Fruit fly (Drosophila melanogaster) Kc167 (cell line): ENCODE measurements around the gene Tektin-A.

ENCODE experiments used
- Myc ChIP-seq: fragments of >200 bp; optimal IDR thresholded peaks from 2 replicates; lab custom pipeline; 2017; ENCODE audit warnings: missing external identifiers
- Sin3A ChIP-seq: fragments of >200 bp; optimal IDR thresholded peaks from 2 replicates; lab custom pipeline; 2018; ENCODE audit warnings: missing external identifiers
- h ChIP-seq: fragments of >200 bp; optimal IDR thresholded peaks from 3 replicates; lab custom pipeline; 2018; ENCODE audit warnings: missing external identifiers
- insv ChIP-seq: fragments of >200 bp; optimal IDR thresholded peaks from 3 replicates; lab custom pipeline; 2018; ENCODE audit warnings: missing external identifiers
- psq ChIP-seq: fragments of >200 bp; optimal IDR thresholded peaks from 2 replicates; lab custom pipeline; 2017; ENCODE audit warnings: missing external identifiers
- ttk ChIP-seq: sonication (Bioruptor generic); optimal IDR thresholded peaks from 2 replicates; lab custom pipeline; 2017; ENCODE audit warnings: missing external identifiers

Gene Tektin-A

DNA sequence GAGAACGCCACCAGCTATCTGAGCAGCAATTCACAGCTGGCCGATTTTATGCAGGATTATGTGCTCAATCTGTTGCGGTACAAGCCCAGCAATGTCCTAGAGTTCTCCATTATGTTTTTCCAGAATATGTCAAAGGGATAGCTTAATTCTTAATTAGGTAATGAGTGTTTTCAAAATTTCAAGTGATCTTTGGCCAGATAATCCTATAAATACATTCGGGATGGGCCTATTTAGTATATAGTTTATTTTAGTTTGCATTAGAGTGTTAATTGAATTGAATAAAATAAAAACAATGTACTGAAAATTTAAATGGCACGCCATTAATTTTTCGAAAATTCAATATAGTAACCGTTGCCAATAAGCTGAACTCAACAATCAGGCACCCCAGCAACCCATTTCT, at the start of gene Tektin-A:
Tektin-A (plus strand) TSS at position 301 of the 400 bp plus-strand sequence.
- no peak for TF ChIP-seq Sin3A
- TF ChIP-seq insv (lab: Kevin White, UChicago), result no peak
- TF ChIP-seq Myc (lab: Kevin White, UChicago), result no peak
- no peak for TF ChIP-seq h
- TF ChIP-seq psq (lab: Kevin White, UChicago), result no peak
- TF ChIP-seq ttk (lab: Kevin White, UChicago), result no peak

DNA sequence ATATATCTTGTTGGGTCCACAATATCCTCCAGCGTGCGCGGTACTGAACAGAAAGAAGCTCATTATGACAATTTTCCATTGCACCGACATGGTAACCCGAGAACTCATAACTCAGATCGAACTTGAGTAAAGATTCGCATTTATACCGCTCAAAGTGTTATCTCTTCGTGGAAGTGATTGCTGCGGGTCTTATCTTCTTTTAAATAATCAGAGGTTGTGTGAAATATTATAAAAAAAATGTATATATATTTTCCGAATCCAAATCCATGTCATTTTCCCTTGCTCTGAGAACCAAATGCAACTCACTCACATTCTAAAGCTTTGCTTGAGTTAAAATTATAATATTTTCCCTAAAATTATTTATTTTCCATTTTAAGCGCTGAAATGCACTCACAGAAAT, 41.9 kb upstream of the Tektin-A start, which contains the start of gene CG42876:
CG42876 (minus strand) TSS at position 101 of the 400 bp plus-strand sequence.
- TF ChIP-seq Myc (lab: Kevin White, UChicago) (no peak), Sin3A (no peak)

DNA sequence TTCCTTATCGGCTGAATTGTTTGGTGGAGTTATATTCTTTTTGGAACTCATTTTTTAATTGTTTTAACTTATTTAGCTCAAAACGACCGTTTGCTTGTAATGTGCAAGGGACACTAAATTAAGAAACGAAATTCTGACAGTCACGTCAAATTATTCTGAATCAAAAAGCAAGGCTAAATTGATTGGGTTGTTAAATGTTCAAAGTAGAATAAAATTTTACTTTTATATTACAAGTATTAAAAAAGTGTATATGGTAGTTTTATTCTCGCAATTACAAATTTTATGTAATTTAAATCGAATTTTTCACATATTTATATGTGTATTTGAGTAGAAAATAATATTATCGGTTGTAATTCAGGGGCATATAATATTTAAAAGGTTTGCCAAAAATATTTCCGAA, 18.4 kb upstream of the Tektin-A start, which contains the start of gene CG18518:
CG18518 (minus strand) TSS at position 101 of the 400 bp plus-strand sequence.
- TF ChIP-seq h (no peak), Sin3A (no peak), psq (lab: Kevin White, UChicago) (no peak), Myc (lab: Kevin White, UChicago) (no peak), insv (lab: Kevin White, UChicago) (no peak)

DNA sequence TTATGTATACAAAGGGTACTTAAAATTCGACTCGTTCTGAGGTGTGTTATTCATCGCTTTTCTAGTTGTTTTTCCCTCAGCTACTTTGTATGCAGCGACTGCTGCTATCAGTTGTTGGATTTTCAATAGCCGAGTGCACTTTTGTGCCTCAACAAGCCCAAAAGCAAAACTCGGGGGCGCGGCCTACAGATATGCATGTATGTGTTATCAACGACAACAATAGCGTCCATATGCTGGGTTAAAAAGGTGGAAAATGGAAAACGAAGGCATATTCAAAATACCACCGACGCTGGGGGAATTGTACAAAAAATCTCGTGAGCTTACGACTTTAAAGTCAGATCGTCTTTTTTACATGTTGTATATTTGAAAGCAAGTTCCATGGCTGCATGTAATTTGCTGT, 7.3 kb upstream of the Tektin-A start:
- no peak for TF ChIP-seq Sin3A
- TF ChIP-seq h, result no peak
- TF ChIP-seq insv (lab: Kevin White, UChicago), result no peak
- TF ChIP-seq psq (lab: Kevin White, UChicago), result no peak
- no peak for TF ChIP-seq ttk (lab: Kevin White, UChicago)
- no peak for TF ChIP-seq Myc (lab: Kevin White, UChicago)

DNA sequence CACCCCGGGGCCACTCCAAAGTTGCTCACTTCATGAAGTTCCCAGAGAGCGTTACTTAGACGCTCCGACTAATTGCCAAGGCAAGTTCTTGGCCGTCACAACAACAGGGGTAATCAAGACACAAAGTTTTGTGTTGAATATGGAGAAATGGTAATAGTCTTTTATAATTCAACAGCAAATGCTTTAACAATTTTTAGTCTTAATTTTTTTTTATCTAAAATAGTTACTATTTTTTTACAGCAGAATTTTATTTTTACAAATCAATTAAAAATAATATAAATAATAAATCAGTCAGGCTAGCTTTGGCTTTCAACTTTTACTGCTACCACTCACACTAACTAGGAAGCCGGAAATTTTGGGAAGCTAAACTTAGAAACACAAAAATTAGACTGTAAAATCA, 1.6 kb upstream of the Tektin-A start, which contains the start of gene CG13243:
CG13243 (plus strand) TSS at position 301 of the 400 bp plus-strand sequence.
- no peak for TF ChIP-seq ttk (lab: Kevin White, UChicago)
- TF ChIP-seq psq (lab: Kevin White, UChicago), result no peak
- TF ChIP-seq Myc (lab: Kevin White, UChicago), result no peak
- TF ChIP-seq insv (lab: Kevin White, UChicago), result no peak

DNA sequence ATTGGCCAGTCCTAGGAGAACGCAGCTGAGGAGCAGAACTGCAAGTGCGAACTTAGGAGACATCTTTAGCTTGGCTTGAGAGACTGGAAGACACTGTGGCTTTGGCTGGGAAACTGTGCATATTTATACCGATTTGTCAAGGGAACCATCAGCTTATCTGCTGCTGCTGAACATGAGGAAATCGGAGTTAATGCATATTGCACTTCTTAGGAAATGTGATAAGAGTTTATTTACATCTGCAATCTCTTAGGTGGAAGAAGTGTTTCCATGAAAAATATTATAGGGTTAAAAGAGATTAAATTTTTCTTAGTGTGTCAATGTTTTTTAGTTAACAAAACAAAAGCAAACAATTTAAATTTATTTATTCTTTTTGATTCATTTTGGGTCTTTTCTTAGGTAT, 11.4 kb downstream of the Tektin-A start, which contains the start of gene CG42792:
CG42792 (minus strand) TSS at position 101 of the 400 bp plus-strand sequence.
- no peak for TF ChIP-seq insv (lab: Kevin White, UChicago)
- no peak for TF ChIP-seq h
- no peak for TF ChIP-seq Sin3A
- no peak for TF ChIP-seq psq (lab: Kevin White, UChicago)
- TF ChIP-seq Myc (lab: Kevin White, UChicago), result no peak
- TF ChIP-seq ttk (lab: Kevin White, UChicago), result no peak

DNA sequence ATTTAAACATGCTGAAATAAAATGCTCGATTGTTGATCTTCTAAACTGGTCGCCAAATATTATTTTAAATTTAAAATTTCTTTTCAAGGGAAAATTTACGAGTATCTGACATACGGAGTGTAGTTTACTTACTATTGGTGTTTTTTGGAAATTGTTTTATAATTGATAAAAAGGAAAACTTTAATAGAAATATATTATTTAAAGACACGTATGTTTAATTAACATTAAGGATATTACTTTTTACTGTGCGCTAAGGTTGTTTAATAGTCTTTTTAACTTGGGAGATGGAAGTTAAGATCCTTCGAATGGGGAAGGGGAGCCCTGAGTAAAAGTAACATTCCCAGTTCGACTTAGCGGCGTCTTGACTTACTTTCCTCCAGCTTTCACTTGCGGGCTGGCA, 26.1 kb downstream of the Tektin-A start, which contains the start of gene CG7653:
CG7653 (minus strand) TSS at position 101 of the 400 bp plus-strand sequence.
- no peak for TF ChIP-seq Sin3A
- no peak for TF ChIP-seq psq (lab: Kevin White, UChicago)
- no peak for TF ChIP-seq ttk (lab: Kevin White, UChicago)
- TF ChIP-seq insv (lab: Kevin White, UChicago), result no peak
- TF ChIP-seq h, result no peak
- TF ChIP-seq Myc (lab: Kevin White, UChicago), result no peak

DNA sequence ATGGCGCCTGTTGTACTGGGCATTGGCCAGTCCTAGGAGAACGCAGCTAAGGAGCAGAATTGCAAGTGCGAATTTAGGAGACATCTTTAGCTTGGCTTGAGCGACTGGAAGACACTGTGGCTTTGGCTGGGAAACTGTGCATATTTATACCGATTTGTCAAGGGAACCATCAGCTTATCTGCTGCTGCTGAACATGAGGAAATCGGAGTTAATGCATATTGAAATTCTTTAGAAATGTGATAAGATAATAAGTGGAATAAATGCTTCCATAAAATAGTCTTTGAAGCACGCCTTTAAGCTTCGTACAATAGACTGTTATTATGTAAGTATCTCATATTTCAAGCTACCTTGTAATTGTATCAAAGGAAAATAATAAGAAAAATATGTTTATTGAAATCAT, 29.2 kb downstream of the Tektin-A start, which contains the start of gene CG44475:
CG44475 (minus strand) TSS at position 101 of the 400 bp plus-strand sequence.
- TF ChIP-seq ttk (lab: Kevin White, UChicago) (no peak), Sin3A (no peak), h (no peak), Myc (lab: Kevin White, UChicago) (no peak), psq (lab: Kevin White, UChicago) (no peak), insv (lab: Kevin White, UChicago) (no peak)

DNA sequence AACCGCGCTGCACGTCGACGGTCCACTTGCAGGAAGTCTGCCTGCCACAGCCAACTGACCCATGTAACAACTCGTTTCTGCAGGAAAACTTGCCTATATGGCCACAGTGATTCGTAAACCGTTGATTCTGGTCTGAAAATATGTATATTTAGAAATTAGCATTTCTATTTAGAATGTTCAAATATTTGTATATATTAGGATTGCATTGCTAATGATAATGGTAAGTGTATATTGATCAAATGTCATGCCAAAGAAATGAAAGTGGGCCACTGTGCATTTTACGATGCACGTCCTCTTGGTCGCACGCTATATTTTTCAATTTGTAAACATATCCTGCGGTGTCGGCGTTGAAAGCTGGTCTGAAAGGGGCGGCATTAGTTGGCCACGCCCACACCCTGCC, 32.3 kb downstream of the Tektin-A start:
- TF ChIP-seq insv (lab: Kevin White, UChicago) (no peak), h (no peak), ttk (lab: Kevin White, UChicago) (no peak), psq (lab: Kevin White, UChicago) (no peak), Sin3A (no peak), Myc (lab: Kevin White, UChicago) (no peak)

DNA sequence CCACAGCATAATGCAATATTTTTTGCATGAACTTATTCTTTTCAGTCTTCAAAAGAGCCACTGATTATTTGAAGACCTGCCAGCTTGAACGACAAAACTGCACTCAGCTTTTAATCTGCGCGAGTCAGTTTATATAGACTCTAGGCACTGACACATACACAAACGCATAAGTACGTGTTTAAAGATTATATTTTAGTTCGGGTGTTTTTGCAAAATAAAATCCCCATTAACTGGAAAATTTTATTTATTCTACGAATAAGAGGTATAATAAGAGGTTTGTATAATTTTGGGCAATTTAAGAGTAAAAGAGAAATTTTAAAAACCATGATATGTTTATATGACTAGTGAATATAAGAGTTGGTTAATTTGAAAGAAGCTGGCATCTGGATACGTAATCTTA, 39.8 kb downstream of the Tektin-A start, which contains the start of gene Tep1:
Tep1 (minus strand) TSS at position 101 of the 400 bp plus-strand sequence.
- TF ChIP-seq Sin3A, result no peak
- TF ChIP-seq Myc (lab: Kevin White, UChicago), result no peak
- no peak for TF ChIP-seq h
- no peak for TF ChIP-seq psq (lab: Kevin White, UChicago)
- TF ChIP-seq ttk (lab: Kevin White, UChicago), result no peak
- no peak for TF ChIP-seq insv (lab: Kevin White, UChicago)

DNA sequence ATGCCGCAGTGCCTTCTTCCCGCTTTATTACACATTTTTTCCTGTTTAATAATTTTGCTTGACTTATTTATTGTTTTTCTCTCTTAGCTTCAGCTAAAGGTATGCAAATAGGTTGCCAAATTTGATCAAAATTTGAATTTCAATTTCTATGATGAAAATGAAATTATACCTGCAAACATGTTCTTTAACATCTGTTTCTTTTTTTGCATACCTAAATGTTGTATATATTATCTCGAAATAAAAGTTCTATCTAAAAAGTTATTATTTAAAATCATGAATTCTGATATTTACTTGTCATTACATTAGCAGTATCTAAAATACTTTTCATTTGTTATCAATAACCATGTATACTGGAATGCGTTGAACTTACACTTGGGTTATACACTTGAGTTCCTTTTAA, 41.2 kb downstream of the Tektin-A start, which contains the start of gene CG31735:
CG31735 (plus strand) TSS at position 301 of the 400 bp plus-strand sequence.
- no peak for TF ChIP-seq psq (lab: Kevin White, UChicago)
- TF ChIP-seq Sin3A, result no peak
- TF ChIP-seq insv (lab: Kevin White, UChicago), result no peak
- TF ChIP-seq Myc (lab: Kevin White, UChicago), result no peak
- TF ChIP-seq ttk (lab: Kevin White, UChicago), result no peak
- no peak for TF ChIP-seq h

DNA sequence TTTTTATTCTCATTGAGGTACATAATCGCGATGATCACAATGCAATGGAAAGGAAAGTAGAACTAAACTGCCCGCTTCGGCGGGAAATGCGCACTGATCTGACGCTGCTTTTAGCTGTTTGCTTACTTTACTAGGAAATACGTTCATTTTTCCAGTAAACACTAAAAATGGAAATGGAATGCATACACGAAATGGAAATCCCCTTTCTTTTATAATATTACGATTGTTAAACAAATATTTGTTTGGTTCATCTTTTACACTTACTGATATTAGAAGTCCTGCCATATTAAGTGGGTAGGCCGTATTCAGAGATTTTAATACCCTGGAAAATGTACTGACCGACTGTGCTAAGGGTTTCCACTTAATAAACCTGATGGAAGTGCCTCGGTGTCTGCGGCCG, 46.5 kb downstream of the Tektin-A start, which contains the start of gene CG31823:
CG31823 (minus strand) TSS at position 101 of the 400 bp plus-strand sequence.
- TF ChIP-seq h (no peak), Sin3A (no peak), Myc (lab: Kevin White, UChicago) (no peak), ttk (lab: Kevin White, UChicago) (no peak), psq (lab: Kevin White, UChicago) (no peak), insv (lab: Kevin White, UChicago) (no peak)
